ENCODE assay signal across 2 worm cellular contexts in the genomic region with DNA sequence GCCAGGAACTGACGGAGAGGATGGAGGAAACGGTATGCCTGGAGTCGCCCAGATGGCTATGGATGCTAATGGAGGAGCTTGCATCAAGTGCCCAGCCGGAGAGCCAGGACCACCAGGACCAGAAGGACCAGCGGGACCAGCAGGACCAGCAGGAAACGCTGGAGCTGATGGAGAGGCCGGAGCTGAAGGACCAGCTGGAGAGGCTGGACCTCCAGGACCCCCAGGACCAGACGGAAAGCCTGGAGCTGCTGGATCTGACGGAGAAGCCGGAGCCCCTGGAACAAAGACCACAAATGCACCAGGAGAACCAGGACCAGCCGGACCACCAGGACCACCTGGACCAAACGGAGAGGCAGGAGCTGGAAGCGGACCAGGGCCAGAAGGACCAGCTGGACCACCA.
TF ChIP-seq lines count a peak whose summit lies in the region.

No protein-coding gene starts in this region.

TF ChIP-seq in whole organism, L4 larva, 104 proteins besides CTCF, POLR2A, EP300 and RAD21:
- TF ChIP-seq vab-7 (GFP tag; IDR thresholded peaks at IDR 0.05; lab: Robert Waterston, UW): no peak
- TF ChIP-seq set-16 (GFP tag; IDR thresholded peaks at IDR 0.05; lab: Robert Waterston, UW): peak; percentile 64
- no peak for TF ChIP-seq F49E8.2 (tag; optimal IDR thresholded peaks at IDR 0.05; lab: Kevin White, UChicago; ENCODE audit: borderline replicate concordance)
TF ChIP-seq in whole organism, L4 larva: peak in this region for 1.

TF ChIP-seq in whole organism, young adult, 124 proteins besides CTCF, POLR2A, EP300 and RAD21:
- TF ChIP-seq ets-4 (GFP tag; optimal IDR thresholded peaks at IDR 0.05; lab: Kevin White, UChicago) (no peak), F57A8.1 (GFP tag; optimal IDR thresholded peaks at IDR 0.05; lab: Kevin White, UChicago) (no peak), pha-4 (tag; optimal IDR thresholded peaks at IDR 0.05; lab: Kevin White, UChicago) (no peak), sdz-38 (tag; optimal IDR thresholded peaks at IDR 0.05; lab: Kevin White, UChicago) (no peak), mel-28 (tag; optimal IDR thresholded peaks at IDR 0.05; lab: Kevin White, UChicago; ENCODE audit: borderline replicate concordance) (no peak), attf-3 (GFP tag; conservative IDR thresholded peaks at IDR 0.05; lab: Robert Waterston, UW) (no peak), madf-8 (GFP tag; conservative IDR thresholded peaks at IDR 0.05; lab: Robert Waterston, UW) (no peak), T07F8.4 (tag; optimal IDR thresholded peaks at IDR 0.05; lab: Kevin White, UChicago) (no peak), mcd-1 (GFP tag; IDR thresholded peaks at IDR 0.05; lab: Robert Waterston, UW) (0 out of 2 replicates have a peak, but pooled peaks have one; percentile 7), aptf-3 (GFP tag; IDR thresholded peaks at IDR 0.05; lab: Robert Waterston, UW) (no peak), zfh-2 (GFP tag; conservative IDR thresholded peaks at IDR 0.05; lab: Robert Waterston, UW) (peak; percentile 57)
